Worm (Caenorhabditis elegans) whole organism, mixed stage, embryonic: ENCODE results near the gene K02E2.11.

Experiments
- M03D4.4 ChIP-seq: sonication (generic microtip); optimal IDR thresholded peaks from 2 replicates; lab custom pipeline; 2017; ENCODE audit warnings: mild to moderate bottlenecking, missing genetic modification characterization, missing compliant biosample characterization
- bed-3 ChIP-seq: fragments of 200-800 bp; sonication (Bioruptor generic); optimal IDR thresholded peaks from 3 replicates; lab custom pipeline; 2018; ENCODE audit warnings: mild to moderate bottlenecking, missing genetic modification characterization, moderate library complexity, missing compliant biosample characterization
- blmp-1 ChIP-seq: fragments of 150-350 bp; optimal IDR thresholded peaks from 2 replicates; lab custom pipeline; 2014; ENCODE audit warnings: missing biosample characterization, missing genetic modification characterization
- ceh-39 ChIP-seq: fragments of 150-350 bp; optimal IDR thresholded peaks from 2 replicates; lab custom pipeline; 2014; ENCODE audit warnings: missing biosample characterization, missing genetic modification characterization
- ces-1 ChIP-seq: fragments of 150-350 bp; optimal IDR thresholded peaks from 2 replicates; lab custom pipeline; 2014; ENCODE audit warnings: missing biosample characterization, missing genetic modification reagents, missing genetic modification characterization
- cnd-1 ChIP-seq: fragments of 200-800 bp; sonication (Bioruptor generic); optimal IDR thresholded peaks from 2 replicates; lab custom pipeline; 2018; ENCODE audit warnings: mild to moderate bottlenecking, missing genetic modification characterization, missing compliant biosample characterization
- drap-1 ChIP-seq: fragments of 200-800 bp; sonication (Bioruptor generic); optimal IDR thresholded peaks from 3 replicates; lab custom pipeline; 2018; ENCODE audit warnings: mild to moderate bottlenecking, missing genetic modification characterization, missing compliant biosample characterization
- elt-1 ChIP-seq: sonication (generic microtip); optimal IDR thresholded peaks from 2 replicates; lab custom pipeline; 2017; ENCODE audit warnings: missing genetic modification characterization, mild to moderate bottlenecking, missing compliant biosample characterization, antibody characterized with exemption, moderate library complexity, borderline replicate concordance; ENCODE audit not compliant: insufficient read depth
- elt-3 ChIP-seq: fragments of 150-350 bp; optimal IDR thresholded peaks from 2 replicates; lab custom pipeline; 2014; ENCODE audit warnings: missing biosample characterization, missing genetic modification characterization
- flh-1 ChIP-seq: fragments of 200-800 bp; sonication (Bioruptor generic); optimal IDR thresholded peaks from 2 replicates; lab custom pipeline; 2018; ENCODE audit warnings: mild to moderate bottlenecking, missing genetic modification characterization, moderate library complexity, missing compliant biosample characterization
- ham-2 ChIP-seq: fragments of 200-800 bp; sonication (Bioruptor generic); optimal IDR thresholded peaks from 2 replicates; lab custom pipeline; 2018; ENCODE audit warnings: mild to moderate bottlenecking, missing genetic modification characterization, missing compliant biosample characterization
- hlh-1 ChIP-seq: fragments of 150-350 bp; optimal IDR thresholded peaks from 2 replicates; lab custom pipeline; 2014; ENCODE audit warnings: missing biosample characterization, missing genetic modification reagents, missing genetic modification characterization
- lin-13 ChIP-seq: fragments of 150-350 bp; optimal IDR thresholded peaks from 2 replicates; lab custom pipeline; 2014; ENCODE audit warnings: missing biosample characterization, missing genetic modification characterization
- lin-32 ChIP-seq: fragments of 200-800 bp; sonication (Bioruptor generic); optimal IDR thresholded peaks from 2 replicates; lab custom pipeline; 2018; ENCODE audit warnings: mild to moderate bottlenecking, missing genetic modification characterization, missing compliant biosample characterization
- lsy-2 ChIP-seq: fragments of 150-350 bp; optimal IDR thresholded peaks from 2 replicates; lab custom pipeline; 2014; ENCODE audit warnings: missing biosample characterization, missing genetic modification characterization
- mab-5 ChIP-seq: fragments of 150-350 bp; optimal IDR thresholded peaks from 2 replicates; lab custom pipeline; 2014; ENCODE audit warnings: missing biosample characterization, missing genetic modification characterization
- mep-1 ChIP-seq: fragments of 150-350 bp; optimal IDR thresholded peaks from 2 replicates; lab custom pipeline; 2017; ENCODE audit warnings: missing biosample characterization, missing genetic modification reagents, missing genetic modification characterization, inconsistent platforms
- mls-2 ChIP-seq: sonication (generic microtip); optimal IDR thresholded peaks from 2 replicates; lab custom pipeline; 2016; ENCODE audit warnings: mild to moderate bottlenecking, missing genetic modification characterization, moderate library complexity, missing compliant biosample characterization
- nhr-12 ChIP-seq: fragments of 150-350 bp; optimal IDR thresholded peaks from 2 replicates; lab custom pipeline; 2014; ENCODE audit warnings: missing biosample characterization, missing genetic modification characterization
- nhr-2 ChIP-seq: fragments of 150-350 bp; optimal IDR thresholded peaks from 2 replicates; lab custom pipeline; 2014; ENCODE audit warnings: missing biosample characterization, missing genetic modification characterization
- nhr-28 ChIP-seq: fragments of 150-350 bp; optimal IDR thresholded peaks from 2 replicates; lab custom pipeline; 2014; ENCODE audit warnings: missing biosample characterization, missing genetic modification characterization
- nhr-76 ChIP-seq: sonication (generic microtip); optimal IDR thresholded peaks from 2 replicates; lab custom pipeline; 2017; ENCODE audit warnings: missing biosample characterization, missing genetic modification characterization
- pha-4 ChIP-seq: fragments of 150-350 bp; optimal IDR thresholded peaks from 2 replicates; lab custom pipeline; 2018; ENCODE audit warnings: missing biosample characterization, missing genetic modification reagents, missing genetic modification characterization
- snpc-4 ChIP-seq: fragments of 150-350 bp; optimal IDR thresholded peaks from 2 replicates; lab custom pipeline; 2014; ENCODE audit warnings: missing biosample characterization, missing genetic modification characterization
- sptf-1 ChIP-seq: sonication (generic microtip); optimal IDR thresholded peaks from 2 replicates; lab custom pipeline; 2017; ENCODE audit warnings: mild to moderate bottlenecking, missing genetic modification characterization, moderate library complexity, missing compliant biosample characterization
- tbx-8 ChIP-seq: fragments of 200-800 bp; sonication (Bioruptor generic); optimal IDR thresholded peaks from 2 replicates; lab custom pipeline; 2018; ENCODE audit warnings: mild to moderate bottlenecking, missing genetic modification characterization, moderate library complexity, missing compliant biosample characterization
- unc-120 ChIP-seq: sonication (generic microtip); optimal IDR thresholded peaks from 2 replicates; lab custom pipeline; 2017; ENCODE audit warnings: missing genetic modification characterization, missing compliant biosample characterization; ENCODE audit not compliant: poor library complexity, severe bottlenecking
- unc-39 ChIP-seq: fragments of 150-350 bp; optimal IDR thresholded peaks from 2 replicates; lab custom pipeline; 2014; ENCODE audit warnings: missing biosample characterization, missing genetic modification characterization
- zip-8 ChIP-seq: fragments of 150-350 bp; optimal IDR thresholded peaks from 2 replicates; lab custom pipeline; 2014; ENCODE audit warnings: missing biosample characterization, missing genetic modification characterization
- ztf-11 ChIP-seq: fragments of 150-350 bp; optimal IDR thresholded peaks from 2 replicates; lab custom pipeline; 2014; ENCODE audit warnings: missing biosample characterization, missing genetic modification characterization

Gene K02E2.11

DNA sequence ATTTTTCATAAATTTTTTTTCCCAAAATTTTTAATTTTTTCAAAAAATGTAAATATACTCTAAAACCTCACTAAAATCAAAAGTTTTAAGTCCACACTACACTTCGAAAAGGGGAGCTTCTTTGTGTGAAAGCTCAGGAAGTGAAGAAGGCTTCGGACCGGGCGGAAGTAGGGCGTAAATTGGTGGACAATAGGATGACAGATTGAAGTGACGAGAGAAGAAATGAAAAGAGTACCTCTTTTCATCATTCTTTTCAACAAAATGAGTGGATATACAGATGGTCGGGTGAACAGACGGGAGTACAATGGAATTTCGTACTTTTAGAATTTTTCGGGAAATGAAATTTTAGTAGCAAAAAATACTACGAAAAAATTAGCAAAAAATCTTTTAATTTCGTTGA, 44.2 kb upstream of the K02E2.11 start:
- TF ChIP-seq ces-1 (GFP tag; lab: Kevin White, UChicago) (peak; percentile 74), ceh-39 (tag; lab: Kevin White, UChicago) (no peak)

DNA sequence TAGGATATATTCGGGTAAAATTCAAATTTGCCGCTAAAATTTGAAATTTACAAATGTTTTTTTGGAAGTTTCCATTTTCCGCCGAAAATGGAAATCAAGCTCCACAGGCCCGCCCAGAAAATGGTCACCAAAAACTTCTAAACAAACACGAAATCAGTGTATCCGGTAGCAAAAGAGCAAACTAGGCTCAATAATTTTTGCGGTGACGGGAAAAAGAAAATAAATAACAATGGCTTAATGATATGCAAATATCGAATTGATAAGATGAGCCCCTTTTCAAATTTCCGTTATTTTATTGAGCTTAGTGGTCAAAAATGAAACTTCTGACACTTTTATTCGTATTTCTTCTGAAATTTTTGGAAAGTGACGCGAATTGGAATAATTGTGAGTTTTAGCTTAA, 38.2 kb upstream of the K02E2.11 start, which contains the start of gene Y38H6A.3:
TSS of gene Y38H6A.3 (plus strand) at position 301 of the 400 bp plus-strand sequence.
- TF ChIP-seq mep-1 (tag; lab: Kevin White, UChicago), result no peak
- no peak for TF ChIP-seq M03D4.4
- TF ChIP-seq flh-1 (GFP tag; lab: Kevin White, UChicago), result no peak
- no peak for TF ChIP-seq mls-2 (tag; lab: Kevin White, UChicago)
- no peak for TF ChIP-seq bed-3
- TF ChIP-seq sptf-1, result no peak
- no peak for TF ChIP-seq elt-3
- TF ChIP-seq ztf-11 (tag; lab: Kevin White, UChicago), result no peak
- no peak for TF ChIP-seq unc-39 (tag; lab: Kevin White, UChicago)
- TF ChIP-seq blmp-1, result no peak
- no peak for TF ChIP-seq cnd-1 (tag; lab: Kevin White, UChicago)
- no peak for TF ChIP-seq ces-1 (GFP tag; lab: Kevin White, UChicago)
- TF ChIP-seq ham-2 (GFP tag; lab: Kevin White, UChicago), result no peak
- TF ChIP-seq pha-4 (tag; lab: Kevin White, UChicago), result no peak
- TF ChIP-seq lsy-2 (tag; lab: Kevin White, UChicago), result no peak

DNA sequence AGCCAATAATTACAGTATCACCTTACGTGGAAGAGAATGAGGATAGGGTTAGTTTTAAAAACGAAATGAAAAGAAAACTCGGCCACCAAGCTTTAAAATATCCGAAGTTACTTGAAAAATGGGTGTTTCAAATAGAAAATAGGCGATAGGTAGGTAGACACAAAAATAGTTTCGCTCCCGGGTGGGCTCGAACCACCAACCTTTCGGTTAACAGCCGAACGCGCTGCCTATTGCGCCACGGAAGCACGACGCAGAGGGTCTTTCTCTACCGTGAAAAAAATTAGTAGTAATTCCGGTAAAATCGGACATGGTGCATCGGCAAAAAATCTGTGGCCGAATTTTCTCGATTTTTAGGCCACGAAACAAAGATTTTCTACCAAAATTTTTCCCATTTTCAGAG, 35.5 kb upstream of the K02E2.11 start:
- TF ChIP-seq snpc-4, result no peak
- no peak for TF ChIP-seq nhr-76 (tag; lab: Kevin White, UChicago)
- TF ChIP-seq sptf-1, result no peak
- TF ChIP-seq bed-3, result no peak
- TF ChIP-seq, all 35 proteins: peak for 0

DNA sequence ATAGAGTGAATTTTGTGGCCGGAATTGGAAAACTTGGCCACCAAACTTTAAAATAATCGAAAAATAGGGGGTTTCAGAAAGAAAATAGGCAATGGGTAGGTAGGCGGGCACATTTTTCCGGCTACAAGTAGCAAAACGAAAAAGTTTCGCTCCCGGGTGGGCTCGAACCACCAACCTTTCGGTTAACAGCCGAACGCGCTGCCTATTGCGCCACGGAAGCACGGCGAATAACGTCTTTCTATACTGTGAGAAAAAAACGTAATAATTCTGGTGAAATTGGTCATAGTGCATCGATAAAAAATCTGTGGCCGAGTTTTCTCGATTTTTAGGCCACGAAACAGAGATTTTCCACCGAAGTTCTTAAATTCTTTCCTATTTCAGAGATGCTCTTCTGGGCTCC, 32.7 kb upstream of the K02E2.11 start:
- TF ChIP-seq mls-2 (tag; lab: Kevin White, UChicago) (no peak), nhr-76 (tag; lab: Kevin White, UChicago) (no peak), ceh-39 (tag; lab: Kevin White, UChicago) (no peak), snpc-4 (no peak), lin-32 (GFP tag; lab: Kevin White, UChicago) (no peak), nhr-28 (tag; lab: Kevin White, UChicago) (no peak), mep-1 (tag; lab: Kevin White, UChicago) (no peak), pha-4 (tag; lab: Kevin White, UChicago) (no peak), nhr-12 (tag; lab: Kevin White, UChicago) (no peak), lsy-2 (tag; lab: Kevin White, UChicago) (no peak), elt-1 (no peak), unc-39 (tag; lab: Kevin White, UChicago) (no peak), tbx-8 (GFP tag; lab: Kevin White, UChicago) (no peak), sptf-1 (no peak), M03D4.4 (no peak), zip-8 (tag; lab: Kevin White, UChicago) (no peak), flh-1 (GFP tag; lab: Kevin White, UChicago) (no peak), ztf-11 (tag; lab: Kevin White, UChicago) (no peak)

DNA sequence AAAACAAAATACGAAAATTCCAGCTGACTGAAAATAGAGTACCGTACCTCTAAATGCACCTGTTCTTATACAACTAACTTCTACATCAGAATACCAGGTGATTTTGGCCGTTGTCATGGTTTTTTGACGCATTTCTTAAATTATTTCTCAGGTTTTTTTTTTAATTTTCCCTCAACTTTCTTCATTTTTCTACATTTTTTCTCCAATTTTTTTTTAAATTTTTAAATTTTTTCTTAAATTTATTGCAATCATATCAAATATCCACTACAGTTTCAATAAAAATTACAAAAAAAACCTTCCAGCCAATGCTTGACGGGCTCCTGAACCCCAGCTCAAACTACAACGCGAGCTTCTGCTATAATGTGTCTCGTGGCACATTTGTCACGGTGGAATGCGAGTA, 31.9 kb upstream of the K02E2.11 start, which contains the start of gene K02E2.1:
TSS of gene K02E2.1 (plus strand) at position 301 of the 400 bp plus-strand sequence.
- no peak for TF ChIP-seq lin-32 (GFP tag; lab: Kevin White, UChicago)
- TF ChIP-seq, all 35 proteins: peak for 0

DNA sequence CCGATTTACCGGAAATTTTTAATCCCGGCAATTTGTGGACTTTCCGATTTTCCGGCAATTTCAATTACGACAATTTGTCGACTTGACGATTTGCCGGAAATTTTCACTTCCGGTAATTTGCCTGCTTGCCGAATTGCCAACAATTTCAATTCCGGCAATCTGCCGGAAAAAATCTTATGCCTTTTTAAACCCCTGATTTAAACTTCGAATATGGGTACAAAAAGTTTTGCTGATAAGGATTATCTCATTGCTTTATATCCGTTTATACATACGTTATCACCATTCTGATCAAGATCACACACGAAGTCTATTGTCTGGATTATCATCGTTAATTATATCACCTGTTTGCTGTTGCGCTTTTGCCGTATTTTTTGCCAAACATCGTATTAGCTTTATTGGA, 26.6 kb upstream of the K02E2.11 start, which contains the start of gene grd-11:
TSS of gene grd-11 (plus strand) at position 301 of the 400 bp plus-strand sequence.
- TF ChIP-seq elt-1, result no peak
- TF ChIP-seq lin-13 (tag; lab: Kevin White, UChicago), result no peak
- no peak for TF ChIP-seq nhr-2 (tag; lab: Kevin White, UChicago)
- TF ChIP-seq unc-120 (tag; lab: Kevin White, UChicago), result no peak
- TF ChIP-seq drap-1 (GFP tag; lab: Kevin White, UChicago), result no peak
- TF ChIP-seq lsy-2 (tag; lab: Kevin White, UChicago), result no peak
- TF ChIP-seq unc-39 (tag; lab: Kevin White, UChicago), result no peak
- no peak for TF ChIP-seq ztf-11 (tag; lab: Kevin White, UChicago)
- TF ChIP-seq mab-5, result no peak
- no peak for TF ChIP-seq ham-2 (GFP tag; lab: Kevin White, UChicago)
- TF ChIP-seq elt-3, result no peak
- TF ChIP-seq mls-2 (tag; lab: Kevin White, UChicago), result no peak
- no peak for TF ChIP-seq zip-8 (tag; lab: Kevin White, UChicago)
- TF ChIP-seq ceh-39 (tag; lab: Kevin White, UChicago), result no peak
- TF ChIP-seq ces-1 (GFP tag; lab: Kevin White, UChicago), result no peak
- no peak for TF ChIP-seq nhr-76 (tag; lab: Kevin White, UChicago)
- no peak for TF ChIP-seq cnd-1 (tag; lab: Kevin White, UChicago)
- TF ChIP-seq hlh-1, result no peak
- no peak for TF ChIP-seq nhr-28 (tag; lab: Kevin White, UChicago)
- TF ChIP-seq, all 35 proteins: peak for 0
